Worm (Caenorhabditis elegans) whole organism, L4/young adult: ENCODE results near the gene sfxn-1.3.
"Not testable (repeated sequence)": the region's sequence is repeated elsewhere in the genome, so short reads cannot be mapped to it uniquely, and the experiment has no call there.

Experiments used
- W03F9.2 ChIP-seq: fragments of 150-350 bp; optimal IDR thresholded peaks from 2 replicates; lab custom pipeline; 2014; ENCODE audit warnings: missing biosample characterization, missing genetic modification characterization
- dao-5 ChIP-seq: sonication (generic microtip); optimal IDR thresholded peaks from 2 replicates; lab custom pipeline; 2016; ENCODE audit warnings: missing genotype, missing genetic modification characterization, moderate library complexity, missing compliant biosample characterization
- him-1 ChIP-seq: sonication (generic microtip); optimal IDR thresholded peaks from 2 replicates; lab custom pipeline; 2016; ENCODE audit warnings: missing genotype, missing genetic modification reagents, missing genetic modification characterization, missing compliant biosample characterization

ce11 chrV:15752941-15753340 lies 26.3 kb downstream of the sfxn-1.3 start, which contains the start of gene str-5:
- TF ChIP-seq dao-5; W03F9.2 (tag; lab: Kevin White, UChicago); him-1 (tag; lab: Kevin White, UChicago): not testable (repeated sequence)
